Worm (Caenorhabditis elegans): ENCODE data around the gene B0563.6.

- TF ChIP-seq tbx-37 (GFP tag; conservative IDR thresholded peaks at IDR 0.05), result no peak
- no peak for TF ChIP-seq ama-1 (optimal IDR thresholded peaks at IDR 0.05)
- TF ChIP-seq F13C5.2 (tag; optimal IDR thresholded peaks at IDR 0.05), result no peak
- TF ChIP-seq B0310.2 (tag; optimal IDR thresholded peaks at IDR 0.05), result no peak
- TF ChIP-seq flt-1 (GFP tag; IDR thresholded peaks at IDR 0.05), result no peak
- TF ChIP-seq ceh-36 (tag; optimal IDR thresholded peaks at IDR 0.05), result no peak
- TF ChIP-seq tra-4 (tag; optimal IDR thresholded peaks at IDR 0.05), result no peak
- no peak for TF ChIP-seq pes-1 (GFP tag; IDR thresholded peaks at IDR 0.05)
- no peak for TF ChIP-seq ceh-13 (GFP tag; optimal IDR thresholded peaks at IDR 0.05)
- no peak for TF ChIP-seq aly-1 (tag; optimal IDR thresholded peaks at IDR 0.05)
- no peak for TF ChIP-seq hmbx-1 (tag; optimal IDR thresholded peaks at IDR 0.05)
- no peak for TF ChIP-seq hnd-1 (tag; optimal IDR thresholded peaks at IDR 0.05)
- TF ChIP-seq tbx-11 (GFP tag; IDR thresholded peaks at IDR 0.05), result no peak
These were observed 9.5 kb downstream of the B0563.6 start for ce11 chrX:9146953-9147352.

Measured in whole organism, early embryonic.